Fruit fly (Drosophila melanogaster) whole organism, pupa: Measurements from ENCODE around the gene CG8641.

ENCODE experiments used
- CG34367 ChIP-seq: fragments of 200-800 bp; sonication (Bioruptor generic); optimal IDR thresholded peaks from 2 replicates; lab custom pipeline; 2018; ENCODE audit warnings: missing biosample characterization, mild to moderate bottlenecking, missing genetic modification characterization
- CG9948 ChIP-seq: fragments of 200-800 bp; sonication (Bioruptor generic); optimal IDR thresholded peaks from 2 replicates; lab custom pipeline; 2018; ENCODE audit warnings: missing biosample characterization, mild to moderate bottlenecking, missing genetic modification characterization, moderate library complexity

DNA sequence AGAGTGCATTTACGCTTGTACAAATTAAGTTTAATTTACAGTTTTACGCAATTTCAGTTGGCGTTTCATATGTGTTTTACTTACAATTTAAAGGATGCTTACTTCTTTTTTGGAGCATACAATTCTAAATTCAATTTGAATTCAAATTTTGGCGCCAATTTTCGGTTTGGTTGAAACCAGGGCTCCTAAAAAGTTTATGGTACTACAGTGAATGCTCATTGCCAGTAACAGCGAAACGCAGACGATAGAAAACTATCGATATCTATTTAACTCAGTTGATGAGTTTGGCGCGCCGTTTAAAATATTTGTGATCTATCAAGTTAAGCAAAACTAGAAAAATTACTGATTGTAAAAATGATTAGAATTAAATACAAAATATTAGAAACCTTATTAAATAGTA, 16.8 kb upstream of the CG8641 start:
- TF ChIP-seq CG9948 (tag; lab: Kevin White, UChicago) = no peak
- no peak for TF ChIP-seq CG34367
